Worm (Caenorhabditis elegans) whole organism, L1 larva: ENCODE data around the gene F11E6.9.

Source experiments
- C16A3.4 ChIP-seq: fragments of 150-350 bp; optimal IDR thresholded peaks from 2 replicates; lab custom pipeline; 2014; ENCODE audit warnings: missing biosample characterization, missing genetic modification characterization
- C34B4.2 ChIP-seq: sonication (generic microtip); optimal IDR thresholded peaks from 2 replicates; lab custom pipeline; 2017; ENCODE audit warnings: mild to moderate bottlenecking, missing genetic modification characterization, missing compliant biosample characterization
- ceh-63 ChIP-seq: fragments of 200-800 bp; sonication (Bioruptor generic); optimal IDR thresholded peaks from 2 replicates; lab custom pipeline; 2018; ENCODE audit warnings: mild to moderate bottlenecking, missing genetic modification characterization, missing compliant biosample characterization
- ceh-82 ChIP-seq, 3 experiments: fragments of 150-350 bp in 1 of 3; sonication (generic microtip) in 2 of 3; optimal IDR thresholded peaks; 2 replicates each; lab custom pipeline; 2014 to 2017; ENCODE audit warnings: missing biosample characterization in 3 of 3, missing genetic modification characterization in 3 of 3
- ceh-88 ChIP-seq: fragments of 200-800 bp; sonication (Bioruptor generic); IDR thresholded peaks from 2 replicates; pipeline ENCODE4 v1.3.6; 2022; ENCODE audit warnings: missing genetic modification characterization, missing compliant biosample characterization
- ceh-90 ChIP-seq: sonication (generic microtip); optimal IDR thresholded peaks from 2 replicates; lab custom pipeline; 2016; ENCODE audit warnings: missing genetic modification characterization, missing compliant biosample characterization
- ces-1 ChIP-seq: fragments of 150-350 bp; optimal IDR thresholded peaks from 2 replicates; lab custom pipeline; 2014; ENCODE audit warnings: missing biosample characterization, missing genetic modification reagents, missing genetic modification characterization
- efl-1 ChIP-seq, 4 experiments: fragments of 150-350 bp; optimal IDR thresholded peaks in 3 of 4; peaks in 1 of 4; 1 replicate in 1 of 4; 2 replicates in 3 of 4; lab custom pipeline; 2014; ENCODE audit warnings: missing biosample characterization in 2 of 4, missing genetic modification characterization in 2 of 4, missing genetic modification reagents in 2 of 4
- egl-13 ChIP-seq: sonication (generic microtip); optimal IDR thresholded peaks from 2 replicates; lab custom pipeline; 2016; ENCODE audit warnings: missing genotype, missing genetic modification reagents, missing genetic modification characterization, missing compliant biosample characterization
- egl-27 ChIP-seq, 2 experiments: fragments of 150-350 bp in 1 of 2; sonication (generic microtip); optimal IDR thresholded peaks; 3 replicates each; lab custom pipeline; 2017 to 2018; ENCODE audit warnings: missing biosample characterization in 2 of 2, missing genetic modification characterization in 2 of 2, missing genetic modification reagents in 2 of 2
- ets-5 ChIP-seq: fragments of 200-800 bp; sonication (Bioruptor generic); IDR thresholded peaks from 2 replicates; pipeline ENCODE4 v1.3.6; 2022; ENCODE audit warnings: missing genetic modification characterization, missing compliant biosample characterization
- fkh-4 ChIP-seq: sonication (generic microtip); optimal IDR thresholded peaks from 2 replicates; lab custom pipeline; 2016; ENCODE audit warnings: missing compliant biosample characterization, missing genetic modification characterization, borderline replicate concordance
- fkh-8 ChIP-seq: sonication (generic microtip); optimal IDR thresholded peaks from 2 replicates; lab custom pipeline; 2016; ENCODE audit warnings: mild to moderate bottlenecking, missing genetic modification characterization, missing compliant biosample characterization
- fos-1 ChIP-seq: fragments of 150-350 bp; optimal IDR thresholded peaks from 2 replicates; lab custom pipeline; 2014; ENCODE audit warnings: missing biosample characterization, missing genetic modification characterization
- hlh-4 ChIP-seq: sonication (generic microtip); optimal IDR thresholded peaks from 2 replicates; lab custom pipeline; 2016; ENCODE audit warnings: mild to moderate bottlenecking, missing genetic modification characterization, missing compliant biosample characterization
- hpl-2 ChIP-seq: fragments of 150-350 bp; optimal IDR thresholded peaks from 2 replicates; lab custom pipeline; 2014; ENCODE audit warnings: missing biosample characterization, missing genetic modification reagents, missing genetic modification characterization
- jun-1 ChIP-seq: fragments of 150-350 bp; optimal IDR thresholded peaks from 2 replicates; lab custom pipeline; 2014; ENCODE audit warnings: missing biosample characterization, missing genetic modification reagents, missing genetic modification characterization
- lin-13 ChIP-seq: fragments of 150-350 bp; optimal IDR thresholded peaks from 2 replicates; lab custom pipeline; 2014; ENCODE audit warnings: missing biosample characterization, missing genetic modification reagents, missing genetic modification characterization
- lin-14 ChIP-seq: fragments of 200-800 bp; sonication (Bioruptor generic); optimal IDR thresholded peaks from 2 replicates; lab custom pipeline; 2018; ENCODE audit warnings: mild to moderate bottlenecking, missing genetic modification characterization, moderate library complexity, missing compliant biosample characterization
- lin-35 ChIP-seq, 2 experiments: fragments of 150-350 bp; optimal IDR thresholded peaks; 2 replicates each; lab custom pipeline; 2014; ENCODE audit warnings: missing biosample characterization in 2 of 2, missing genetic modification characterization in 2 of 2, missing genetic modification reagents in 2 of 2
- mab-9 ChIP-seq: fragments of 200-800 bp; sonication (Bioruptor generic); IDR thresholded peaks from 2 replicates; pipeline ENCODE4 v1.3.6; 2022; ENCODE audit warnings: missing genetic modification reagents, missing genetic modification characterization, missing compliant biosample characterization
- mef-2 ChIP-seq: fragments of 150-350 bp; optimal IDR thresholded peaks from 2 replicates; lab custom pipeline; 2014; ENCODE audit warnings: missing biosample characterization, missing genetic modification characterization
- mep-1 ChIP-seq: fragments of 150-350 bp; optimal IDR thresholded peaks from 2 replicates; lab custom pipeline; 2014; ENCODE audit warnings: missing biosample characterization, missing genetic modification characterization
- nhr-19 ChIP-seq: fragments of 200-800 bp; sonication (Bioruptor generic); conservative IDR thresholded peaks from 2 replicates; pipeline ENCODE4 v1.3.6; 2022; ENCODE audit warnings: missing genetic modification characterization, missing compliant biosample characterization
- nhr-47 ChIP-seq: sonication (generic microtip); optimal IDR thresholded peaks from 2 replicates; lab custom pipeline; 2016; ENCODE audit warnings: mild to moderate bottlenecking, missing genetic modification characterization, moderate library complexity, missing compliant biosample characterization
- nhr-71 ChIP-seq: sonication (generic microtip); optimal IDR thresholded peaks from 2 replicates; lab custom pipeline; 2016; ENCODE audit warnings: mild to moderate bottlenecking, missing genetic modification characterization, moderate library complexity, missing compliant biosample characterization
- nhr-76 ChIP-seq: sonication (generic microtip); optimal IDR thresholded peaks from 2 replicates; lab custom pipeline; 2017; ENCODE audit warnings: missing biosample characterization, missing genetic modification characterization
- nhr-77 ChIP-seq: fragments of 150-350 bp; optimal IDR thresholded peaks from 2 replicates; lab custom pipeline; 2014; ENCODE audit warnings: missing biosample characterization, missing genetic modification characterization
- nhr-84 ChIP-seq: sonication (generic microtip); optimal IDR thresholded peaks from 2 replicates; lab custom pipeline; 2017; ENCODE audit warnings: missing biosample characterization, missing genetic modification characterization
- nhr-85 ChIP-seq: sonication (generic microtip); peaks from one replicate; lab custom pipeline; 2016; ENCODE audit warnings: missing genetic modification characterization, inconsistent platforms, missing compliant biosample characterization
- rnt-1 ChIP-seq: sonication (generic microtip); optimal IDR thresholded peaks from 2 replicates; lab custom pipeline; 2016; ENCODE audit warnings: mild to moderate bottlenecking, missing genetic modification characterization, moderate library complexity, missing compliant biosample characterization
- skn-1 ChIP-seq: fragments of 150-350 bp; optimal IDR thresholded peaks from 2 replicates; lab custom pipeline; 2014; ENCODE audit warnings: missing biosample characterization, missing genetic modification characterization
- snu-23 ChIP-seq: sonication (generic microtip); optimal IDR thresholded peaks from 2 replicates; lab custom pipeline; 2016; ENCODE audit warnings: missing genetic modification characterization, missing compliant biosample characterization
- sox-4 ChIP-seq: sonication (generic microtip); optimal IDR thresholded peaks from 2 replicates; lab custom pipeline; 2016; ENCODE audit warnings: missing genetic modification characterization, missing compliant biosample characterization
- sup-37 ChIP-seq: fragments of 200-800 bp; sonication (Bioruptor generic); optimal IDR thresholded peaks from 2 replicates; lab custom pipeline; 2018; ENCODE audit warnings: mild to moderate bottlenecking, missing genetic modification characterization, missing compliant biosample characterization
- swsn-7 ChIP-seq: sonication (generic microtip); optimal IDR thresholded peaks from 2 replicates; lab custom pipeline; 2016; ENCODE audit warnings: missing genetic modification characterization, missing compliant biosample characterization
- tbx-2 ChIP-seq: sonication (generic microtip); optimal IDR thresholded peaks from 2 replicates; lab custom pipeline; 2016; ENCODE audit warnings: missing genetic modification characterization, missing compliant biosample characterization
- unc-130 ChIP-seq: fragments of 150-350 bp; optimal IDR thresholded peaks from 2 replicates; lab custom pipeline; 2017; ENCODE audit warnings: missing biosample characterization, missing genetic modification characterization, inconsistent platforms
- unc-30 ChIP-seq: sonication (generic microtip); optimal IDR thresholded peaks from 2 replicates; lab custom pipeline; 2017; ENCODE audit warnings: missing biosample characterization, missing genetic modification characterization
- unc-86 ChIP-seq: sonication (generic microtip); optimal IDR thresholded peaks from 2 replicates; lab custom pipeline; 2016; ENCODE audit warnings: missing genetic modification characterization, missing compliant biosample characterization
- zag-1 ChIP-seq: fragments of 150-350 bp; optimal IDR thresholded peaks from 2 replicates; lab custom pipeline; 2014; ENCODE audit warnings: missing biosample characterization, missing genetic modification characterization
- ztf-4 ChIP-seq: fragments of 150-350 bp; optimal IDR thresholded peaks from 2 replicates; lab custom pipeline; 2014; ENCODE audit warnings: missing biosample characterization, missing genetic modification characterization

F11E6.9 gene

ce11 chrIV:17431287-17431686, 43.9 kb downstream of the F11E6.9 start, which contains the start of gene lact-6:
lact-6 (minus strand) TSS chrIV:17431387.
- TF ChIP-seq rnt-1 (tag; lab: Kevin White, UChicago) (no peak), swsn-7 (tag; lab: Kevin White, UChicago) (no peak), nhr-85 (no peak), sup-37 (GFP tag; lab: Kevin White, UChicago) (no peak), nhr-76 (tag; lab: Kevin White, UChicago) (no peak), jun-1 (no peak), lin-35 (GFP tag; optimal IDR thresholded peaks at IDR 0.05; lab: Kevin White, UChicago) (no peak), fkh-4 (no peak), fos-1 (tag; lab: Kevin White, UChicago) (no peak), ztf-4 (tag; lab: Kevin White, UChicago) (no peak), ceh-63 (GFP tag; lab: Kevin White, UChicago) (no peak), sox-4 (tag; lab: Kevin White, UChicago) (no peak), ceh-88 (GFP tag; lab: Robert Waterston, UW) (no peak)

DNA sequence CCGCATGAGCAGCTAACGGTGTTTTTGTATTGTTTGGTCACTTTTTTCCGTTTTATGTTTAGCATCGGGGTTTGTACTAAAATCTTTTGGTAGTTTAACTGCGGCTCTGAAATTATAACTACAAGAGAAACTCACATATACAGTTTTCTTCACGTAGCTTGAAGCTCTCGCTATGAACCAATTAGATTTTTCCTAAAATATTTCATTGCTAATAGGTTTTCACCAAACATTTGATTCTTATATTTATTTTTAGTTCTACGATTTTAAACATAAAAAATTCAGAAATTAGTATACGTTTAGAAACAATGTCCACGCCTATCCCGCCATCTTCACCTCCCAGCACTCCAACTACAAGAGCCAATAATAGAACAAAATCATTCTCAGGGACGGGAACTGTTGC, 47.7 kb downstream of the F11E6.9 start, which contains the start of gene C06A12.3:
Gene C06A12.3 (plus strand): TSS at position 301 of the 400 bp plus-strand sequence.
- no peak for TF ChIP-seq hpl-2
- TF ChIP-seq unc-30 (tag; lab: Kevin White, UChicago): no peak
- no peak for TF ChIP-seq nhr-71 (tag; lab: Kevin White, UChicago)
- TF ChIP-seq sup-37 (GFP tag; lab: Kevin White, UChicago): no peak
- TF ChIP-seq nhr-84 (tag; lab: Kevin White, UChicago): no peak
- TF ChIP-seq C34B4.2: no peak
- no peak for TF ChIP-seq fkh-8 (tag; lab: Kevin White, UChicago)
- no peak for TF ChIP-seq ceh-90
- TF ChIP-seq egl-13 (tag; lab: Kevin White, UChicago): no peak

DNA sequence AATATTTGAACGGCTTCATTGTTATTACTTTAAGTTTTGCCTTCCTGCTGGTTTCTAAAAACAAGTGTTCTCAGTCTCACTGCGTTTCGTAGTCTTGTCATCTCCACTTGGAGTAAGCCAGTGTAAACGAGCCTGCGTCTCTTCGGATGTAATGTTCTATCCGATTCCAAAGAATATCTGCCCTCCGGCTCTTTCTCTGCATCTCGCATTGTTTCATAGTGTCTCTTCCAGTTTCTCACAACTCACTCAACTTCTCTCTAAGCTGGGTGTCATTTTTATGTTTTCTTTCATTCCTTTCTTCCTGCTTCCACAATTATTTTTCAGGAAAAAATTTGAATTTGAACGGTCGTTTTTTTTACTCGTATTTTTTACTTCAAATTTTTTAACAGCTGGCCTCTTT, 48.2 kb downstream of the F11E6.9 start:
- peak in 1 of 3 experiments; percentile 40 for TF ChIP-seq ceh-82 (tag; optimal IDR thresholded peaks at IDR 0.05; lab: Kevin White, UChicago)
- no peak for TF ChIP-seq egl-27 (tag; optimal IDR thresholded peaks at IDR 0.05; lab: Kevin White, UChicago)
- peak; percentile 38 for TF ChIP-seq swsn-7 (tag; lab: Kevin White, UChicago)
- no peak for TF ChIP-seq tbx-2 (tag; lab: Kevin White, UChicago)
- no peak for TF ChIP-seq mab-9 (GFP tag; lab: Robert Waterston, UW)
- TF ChIP-seq nhr-71 (tag; lab: Kevin White, UChicago): peak; percentile 37
- TF ChIP-seq nhr-77 (tag; lab: Kevin White, UChicago): peak; percentile 40
- no peak for TF ChIP-seq lin-13 (GFP tag; lab: Kevin White, UChicago)
- TF ChIP-seq nhr-47 (tag; lab: Kevin White, UChicago): peak; percentile 6
- TF ChIP-seq hlh-4 (tag; lab: Kevin White, UChicago): no peak
- TF ChIP-seq ces-1 (GFP tag; lab: Kevin White, UChicago): no peak
- peak; percentile 27; the same call in 1 of the 2 replicates for TF ChIP-seq nhr-19 (GFP tag; lab: Robert Waterston, UW)
- TF ChIP-seq zag-1: peak; percentile 9
- no peak for TF ChIP-seq C16A3.4 (tag; lab: Kevin White, UChicago)
- TF ChIP-seq mep-1 (tag; lab: Kevin White, UChicago): peak; percentile 28
- no peak for TF ChIP-seq skn-1
- TF ChIP-seq mef-2 (tag; lab: Kevin White, UChicago): no peak
- no peak for TF ChIP-seq nhr-85
- TF ChIP-seq fkh-8 (tag; lab: Kevin White, UChicago): peak; percentile 35
- TF ChIP-seq snu-23 (GFP tag; lab: Kevin White, UChicago): peak; percentile 27
- TF ChIP-seq lin-35 (GFP tag; optimal IDR thresholded peaks at IDR 0.05; lab: Kevin White, UChicago): peak in 1 of 2 experiments; percentile 27
- no peak for TF ChIP-seq ets-5 (GFP tag; lab: Robert Waterston, UW)
- peak; percentile 11 for TF ChIP-seq unc-86
- no peak for TF ChIP-seq hpl-2
- TF ChIP-seq lin-14: peak; percentile 85
- TF ChIP-seq unc-130 (tag; lab: Kevin White, UChicago): no peak
- peak; percentile 30 to 45 for TF ChIP-seq efl-1 (optimal IDR thresholded peaks at IDR 0.05; lab: Kevin White, UChicago)
- no peak for TF ChIP-seq efl-1 (GFP tag; optimal IDR thresholded peaks at IDR 0.05 in 1 of 2; lab: Kevin White, UChicago)
